Worm (Caenorhabditis elegans) whole organism, L1 larva: Measurements from ENCODE around the gene str-185.

Source experiments
- alr-1 ChIP-seq: fragments of 200-800 bp; sonication (Bioruptor generic); optimal IDR thresholded peaks from 2 replicates; lab custom pipeline; 2018; ENCODE audit warnings: borderline replicate concordance, mild to moderate bottlenecking, missing genetic modification characterization, missing compliant biosample characterization
- lin-13 ChIP-seq: fragments of 150-350 bp; optimal IDR thresholded peaks from 2 replicates; lab custom pipeline; 2014; ENCODE audit warnings: missing biosample characterization, missing genetic modification reagents, missing genetic modification characterization
- mdl-1 ChIP-seq, 2 experiments: fragments of 150-350 bp; optimal IDR thresholded peaks; 2 replicates each; lab custom pipeline; 2014 to 2017; ENCODE audit warnings: missing biosample characterization in 2 of 2, missing genetic modification characterization in 2 of 2, inconsistent platforms in 1 of 2
- skn-1 ChIP-seq: fragments of 150-350 bp; optimal IDR thresholded peaks from 2 replicates; lab custom pipeline; 2014; ENCODE audit warnings: missing biosample characterization, missing genetic modification characterization
- sptf-1 ChIP-seq: fragments of 150-350 bp; optimal IDR thresholded peaks from 2 replicates; lab custom pipeline; 2014; ENCODE audit warnings: missing biosample characterization, missing genetic modification characterization

DNA sequence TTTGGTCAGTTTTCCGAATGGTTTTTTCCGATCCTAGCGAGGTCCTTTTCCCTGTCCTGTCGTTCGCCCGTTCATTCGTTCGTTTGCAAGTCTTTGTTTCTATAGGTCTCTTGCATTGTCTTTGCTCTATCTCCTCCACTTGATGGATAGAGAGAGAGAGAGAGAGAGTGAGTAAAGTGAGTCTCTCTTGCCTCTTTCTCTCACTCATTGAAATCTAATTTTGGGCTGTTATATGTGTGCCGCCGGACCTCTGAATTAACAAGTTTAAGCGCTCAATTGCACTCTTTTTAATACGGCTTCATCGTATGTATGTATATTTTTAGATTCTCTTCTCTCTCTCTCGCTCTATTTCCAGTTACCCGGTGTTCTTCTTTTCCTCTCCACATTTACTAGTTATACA, 25.9 kb downstream of the str-185 start:
- no peak for TF ChIP-seq mdl-1 (tag; optimal IDR thresholded peaks at IDR 0.05; lab: Kevin White, UChicago)
- no peak for TF ChIP-seq sptf-1 (tag; lab: Kevin White, UChicago)
- no peak for TF ChIP-seq alr-1 (tag; lab: Kevin White, UChicago)
- TF ChIP-seq skn-1: no peak
- TF ChIP-seq lin-13 (GFP tag; lab: Kevin White, UChicago): no peak
